Fruit fly (Drosophila melanogaster): ENCODE measurements around the gene Prx1.

DNA sequence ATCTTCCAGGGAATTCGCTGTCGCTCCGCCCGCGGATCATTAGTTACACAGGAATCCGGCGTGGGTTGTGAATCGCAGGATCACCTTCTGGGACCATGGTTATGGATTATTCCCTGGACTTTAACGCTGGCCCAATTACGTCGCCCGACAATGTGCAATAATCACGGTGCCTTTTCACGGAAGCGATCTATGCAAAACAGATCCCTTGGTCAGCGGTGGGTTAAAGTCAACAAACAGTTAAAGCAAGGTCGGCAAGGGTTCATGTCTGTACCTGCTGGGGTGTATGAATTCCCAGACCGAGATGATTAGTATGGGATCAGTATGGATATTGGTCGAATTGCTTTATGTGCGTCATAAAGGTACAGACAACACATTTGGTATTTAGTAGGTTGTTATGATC is 16.1 kb downstream of the Prx1 start:
- no peak for TF ChIP-seq CG14711 (tag; optimal IDR thresholded peaks at IDR 0.05)
- TF ChIP-seq ovo (GFP tag; optimal IDR thresholded peaks at IDR 0.05), result no peak
- no peak for TF ChIP-seq CG5204 (GFP tag; optimal IDR thresholded peaks at IDR 0.05)
- TF ChIP-seq bab1 (GFP tag; optimal IDR thresholded peaks at IDR 0.05), result no peak
- no peak for TF ChIP-seq Mnt (GFP tag; optimal IDR thresholded peaks at IDR 0.05)
- TF ChIP-seq Crg-1 (GFP tag; optimal IDR thresholded peaks at IDR 0.05), result no peak
- no peak for TF ChIP-seq pad (GFP tag; optimal IDR thresholded peaks at IDR 0.05)

Data from whole organism, adult.